Worm (Caenorhabditis elegans): Measurements from ENCODE around the gene Y51H4A.6.

The Y51H4A.6 gene

ce11 chrIV:16489958-16490357 is 43.5 kb upstream of the Y51H4A.6 start (continued):
- TF ChIP-seq egl-44 (GFP tag; IDR thresholded peaks at IDR 0.05): no peak
- TF ChIP-seq Y95B8A.8 (GFP tag; IDR thresholded peaks at IDR 0.05): no peak
- TF ChIP-seq C17E4.6 (GFP tag; IDR thresholded peaks at IDR 0.05): no peak
- no peak for TF ChIP-seq F22D6.2 (tag; optimal IDR thresholded peaks at IDR 0.05)
- TF ChIP-seq nfya-2 (GFP tag; IDR thresholded peaks at IDR 0.05): no peak
- TF ChIP-seq T26A5.8 (tag; optimal IDR thresholded peaks at IDR 0.05): no peak
- no peak for TF ChIP-seq dpl-1 (GFP tag; optimal IDR thresholded peaks at IDR 0.05)
- TF ChIP-seq K12H6.12 (tag; optimal IDR thresholded peaks at IDR 0.05): no peak
- TF ChIP-seq hlh-26 (GFP tag; conservative IDR thresholded peaks at IDR 0.05): no peak
- no peak for TF ChIP-seq ekl-4 (GFP tag; IDR thresholded peaks at IDR 0.05)
- TF ChIP-seq snpc-3.4 (tag; optimal IDR thresholded peaks at IDR 0.05): no peak
- peak in 1 of 3 experiments; percentile 49 for TF ChIP-seq lin-35 (GFP tag; optimal IDR thresholded peaks at IDR 0.05)
- TF ChIP-seq sdz-38 (tag; optimal IDR thresholded peaks at IDR 0.05): no peak
- no peak for TF ChIP-seq akir-1 (GFP tag; optimal IDR thresholded peaks at IDR 0.05)
- TF ChIP-seq egl-18 (GFP tag; IDR thresholded peaks at IDR 0.05): no peak
- TF ChIP-seq ets-4 (GFP tag; optimal IDR thresholded peaks at IDR 0.05): no peak
- TF ChIP-seq hrde-1 (tag; optimal IDR thresholded peaks at IDR 0.05; ENCODE audit: borderline replicate concordance): no peak
- no peak for TF ChIP-seq pbrm-1 (GFP tag; IDR thresholded peaks at IDR 0.05)
- TF ChIP-seq madf-3 (GFP tag; IDR thresholded peaks at IDR 0.05): no peak
- TF ChIP-seq snpc-1.3 (tag; optimal IDR thresholded peaks at IDR 0.05; ENCODE audit: insufficient read depth): no peak
- TF ChIP-seq aptf-3 (GFP tag; IDR thresholded peaks at IDR 0.05): no peak
- no peak for TF ChIP-seq ztf-22 (GFP tag; optimal IDR thresholded peaks at IDR 0.05)
- TF ChIP-seq F55B11.4 (tag; optimal IDR thresholded peaks at IDR 0.05; ENCODE audit: borderline replicate concordance, insufficient read depth): no peak
- TF ChIP-seq athp-1 (tag; optimal IDR thresholded peaks at IDR 0.05): no peak
- TF ChIP-seq madf-10 (tag; optimal IDR thresholded peaks at IDR 0.05): no peak
- TF ChIP-seq F23B12.7 (tag; optimal IDR thresholded peaks at IDR 0.05; ENCODE audit: insufficient read depth): no peak
- no peak for TF ChIP-seq ceh-79 (tag; optimal IDR thresholded peaks at IDR 0.05)
- TF ChIP-seq rcor-1 (GFP tag; IDR thresholded peaks at IDR 0.05): no peak
- no peak for TF ChIP-seq nhr-27 (tag; optimal IDR thresholded peaks at IDR 0.05)
- TF ChIP-seq F49E8.2 (tag; optimal IDR thresholded peaks at IDR 0.05; ENCODE audit: insufficient read depth): no peak
- TF ChIP-seq hsf-1 (GFP tag; IDR thresholded peaks at IDR 0.05): no peak
- TF ChIP-seq rpc-1 (optimal IDR thresholded peaks at IDR 0.05): no peak
- no peak for TF ChIP-seq rpc-1 (tag; optimal IDR thresholded peaks at IDR 0.05)
- TF ChIP-seq Y53G8AR.9 (GFP tag; conservative IDR thresholded peaks at IDR 0.05): 0 out of 2 replicates have a peak, but pooled peaks have one; percentile 33
- TF ChIP-seq attf-6 (GFP tag; IDR thresholded peaks at IDR 0.05): no peak
- TF ChIP-seq dox-1 (GFP tag; IDR thresholded peaks at IDR 0.05): peak; percentile 61
- no peak for TF ChIP-seq repo-1 (tag; optimal IDR thresholded peaks at IDR 0.05)
- TF ChIP-seq lsy-27 (tag; optimal IDR thresholded peaks at IDR 0.05; ENCODE audit: borderline replicate concordance, insufficient read depth): no peak
- no peak for TF ChIP-seq atf-7 (tag; optimal IDR thresholded peaks at IDR 0.05)
- no peak for TF ChIP-seq ztf-28 (GFP tag; IDR thresholded peaks at IDR 0.05)
- no peak for TF ChIP-seq ztf-6 (GFP tag; IDR thresholded peaks at IDR 0.05)
- no peak for TF ChIP-seq lin-54 (GFP tag; optimal IDR thresholded peaks at IDR 0.05)
- TF ChIP-seq lin-40 (tag; optimal IDR thresholded peaks at IDR 0.05): peak; percentile 45
- TF ChIP-seq ccch-3 (GFP tag; optimal IDR thresholded peaks at IDR 0.05): no peak
- no peak for TF ChIP-seq K11D2.4 (GFP tag; IDR thresholded peaks at IDR 0.05)
- no peak for TF ChIP-seq chd-7 (tag; optimal IDR thresholded peaks at IDR 0.05)
- no peak for TF ChIP-seq rec-8 (tag; optimal IDR thresholded peaks at IDR 0.05)
- TF ChIP-seq cebp-2 (GFP tag; IDR thresholded peaks at IDR 0.05): no peak
- TF ChIP-seq ztf-3 (GFP tag; optimal IDR thresholded peaks at IDR 0.05): no peak
